Fruit fly (Drosophila melanogaster): ENCODE measurements around the gene bai.
A peak's percentile ranks its signal among the peaks of the same experiment; 100 is the strongest.

Gene bai

DNA sequence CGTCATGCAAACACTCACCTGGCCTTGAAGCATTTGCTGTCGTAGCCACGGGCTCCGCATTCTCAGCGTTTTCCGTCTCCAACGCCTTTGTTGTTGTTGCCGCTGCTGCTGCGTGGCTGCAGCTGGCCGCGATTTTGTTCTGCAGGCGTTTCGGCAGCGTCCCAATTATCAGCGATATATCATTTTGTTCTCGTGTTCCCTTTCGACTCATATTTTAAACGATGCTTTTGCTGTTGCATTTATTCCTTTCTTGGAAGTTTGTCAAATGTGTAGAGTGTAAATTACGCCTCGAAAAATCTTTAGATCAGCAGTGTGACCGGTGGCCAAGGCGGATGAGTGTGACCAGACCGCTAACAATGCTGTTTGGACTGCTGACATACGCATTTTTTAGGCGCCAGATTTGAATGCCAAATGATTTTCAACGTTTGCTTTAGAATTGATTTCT is 6.0 kb upstream of the bai start, which contains the start of gene Smg6:
Gene Smg6, minus strand, starts transcription at position 324 of the 445 bp plus-strand sequence.
- TF ChIP-seq Lpt (GFP tag; optimal IDR thresholded peaks at IDR 0.05) (no peak), CG7786 (GFP tag; optimal IDR thresholded peaks at IDR 0.05) (no peak), Xrp1 (GFP tag; IDR thresholded peaks at IDR 0.05) (no peak), slp2 (GFP tag; optimal IDR thresholded peaks at IDR 0.05) (no peak), pum (GFP tag; optimal IDR thresholded peaks at IDR 0.05) (no peak), ind (GFP tag; optimal IDR thresholded peaks at IDR 0.05) (no peak), Nf-YB (GFP tag; optimal IDR thresholded peaks at IDR 0.05) (no peak), CG14710 (tag; optimal IDR thresholded peaks at IDR 0.05) (peak; percentile 49), CG16815 (GFP tag; optimal IDR thresholded peaks at IDR 0.05) (no peak), CG13775 (GFP tag; optimal IDR thresholded peaks at IDR 0.05) (no peak), dysf (GFP tag; IDR thresholded peaks at IDR 0.05) (no peak), CG30403 (GFP tag; optimal IDR thresholded peaks at IDR 0.05) (no peak), kay (GFP tag; optimal IDR thresholded peaks at IDR 0.05) (no peak), sim (GFP tag; IDR thresholded peaks at IDR 0.05) (no peak), otp (GFP tag; IDR thresholded peaks at IDR 0.05) (no peak), amos (GFP tag; IDR thresholded peaks at IDR 0.05; ENCODE audit: partially characterized antibody) (peak; percentile 31; the same call in 1 of the 2 replicates), fd64A (GFP tag; optimal IDR thresholded peaks at IDR 0.05) (no peak), eyg (GFP tag; optimal IDR thresholded peaks at IDR 0.05) (no peak), sc (optimal IDR thresholded peaks at IDR 0.05) (no peak), sc (GFP tag; optimal IDR thresholded peaks at IDR 0.05) (no peak), CG11398 (GFP tag; optimal IDR thresholded peaks at IDR 0.05) (no peak), CG11456 (GFP tag; IDR thresholded peaks at IDR 0.05) (no peak), CG18476 (GFP tag; optimal IDR thresholded peaks at IDR 0.05) (no peak), Dip2 (GFP tag; IDR thresholded peaks at IDR 0.05) (no peak), tin (GFP tag; optimal IDR thresholded peaks at IDR 0.05) (no peak), CG2678 (tag; optimal IDR thresholded peaks at IDR 0.05) (no peak), en (GFP tag; optimal IDR thresholded peaks at IDR 0.05) (no peak), ap (GFP tag; IDR thresholded peaks at IDR 0.05) (no peak), Jarid2 (GFP tag; optimal IDR thresholded peaks at IDR 0.05) (no peak), Sin3A (optimal IDR thresholded peaks at IDR 0.05) (peak; percentile 32), twi (tag; optimal IDR thresholded peaks at IDR 0.05) (no peak), eve (GFP tag; optimal IDR thresholded peaks at IDR 0.05) (no peak), cg (GFP tag; optimal IDR thresholded peaks at IDR 0.05) (no peak), HHEX (GFP tag; optimal IDR thresholded peaks at IDR 0.05) (no peak), CG10147 (GFP tag; optimal IDR thresholded peaks at IDR 0.05) (no peak), pros (GFP tag; optimal IDR thresholded peaks at IDR 0.05) (no peak), cas (GFP tag; IDR thresholded peaks at IDR 0.05) (no peak), YL-1 (GFP tag; optimal IDR thresholded peaks at IDR 0.05) (peak; percentile 99), CG2116 (GFP tag; optimal IDR thresholded peaks at IDR 0.05) (peak; percentile 56), pan (optimal IDR thresholded peaks at IDR 0.05) (no peak), pan (GFP tag; optimal IDR thresholded peaks at IDR 0.05 in 1 of 2, IDR thresholded peaks at IDR 0.05 in 1 of 2) (no peak), lmd (GFP tag; IDR thresholded peaks at IDR 0.05) (no peak), esg (GFP tag; conservative IDR thresholded peaks at IDR 0.05) (no peak), Atf-2 (GFP tag; optimal IDR thresholded peaks at IDR 0.05) (no peak), CG3163 (GFP tag; optimal IDR thresholded peaks at IDR 0.05) (no peak), CG8478 (optimal IDR thresholded peaks at IDR 0.05) (no peak), CG15696 (tag; optimal IDR thresholded peaks at IDR 0.05) (no peak), Camta (GFP tag; optimal IDR thresholded peaks at IDR 0.05) (no peak), CG5245 (GFP tag; optimal IDR thresholded peaks at IDR 0.05) (no peak), aop (GFP tag; IDR thresholded peaks at IDR 0.05) (no peak), CG16863 (GFP tag; optimal IDR thresholded peaks at IDR 0.05) (no peak), Dp (GFP tag; optimal IDR thresholded peaks at IDR 0.05) (peak; percentile 97), nerfin-1 (tag; optimal IDR thresholded peaks at IDR 0.05) (no peak), fd102C (GFP tag; optimal IDR thresholded peaks at IDR 0.05) (no peak)

Data from whole organism, embryonic.